Fruit fly (Drosophila melanogaster): Measurements from ENCODE around the gene EMC4.
A peak's percentile ranks its signal among the peaks of the same experiment; 100 is the strongest.

EMC4 gene

DNA sequence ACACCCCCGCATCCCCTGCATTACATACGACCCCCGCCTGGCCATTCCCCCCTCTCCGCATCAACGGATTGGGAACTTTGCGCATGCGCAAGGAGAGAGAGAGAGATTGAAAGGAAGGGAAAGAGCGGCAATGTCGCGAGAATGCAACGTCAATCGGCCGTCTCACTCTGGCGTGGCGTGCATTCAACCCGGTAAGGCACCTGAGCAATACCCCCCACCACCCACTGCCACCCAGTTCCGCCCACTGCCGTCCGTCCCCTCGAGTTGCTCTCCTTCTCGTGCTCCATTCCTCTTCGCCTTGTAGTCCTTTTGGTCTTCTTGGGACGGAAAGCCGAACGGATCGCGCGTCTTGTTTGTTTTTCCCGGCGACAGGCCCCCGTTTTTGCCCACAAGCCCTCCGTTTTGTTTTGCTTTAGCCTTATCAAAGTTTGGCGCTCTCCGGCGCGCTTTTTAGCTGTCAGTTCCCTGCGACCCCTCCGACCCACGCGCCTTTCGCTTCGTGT lies 28.3 kb downstream of the EMC4 start:
- TF ChIP-seq rn (GFP tag; IDR thresholded peaks at IDR 0.05) (peak; percentile 46; the same call in 1 of the 2 replicates), EcR (GFP tag; optimal IDR thresholded peaks at IDR 0.05) (peak; percentile 98), Ets98B (GFP tag; IDR thresholded peaks at IDR 0.05) (peak; percentile 47), CG10348 (GFP tag; IDR thresholded peaks at IDR 0.05) (no peak), fd96Ca (GFP tag; IDR thresholded peaks at IDR 0.05) (peak; percentile 56; the same call in 1 of the 3 replicates), CG4496 (GFP tag; IDR thresholded peaks at IDR 0.05) (peak; percentile 56), CG12605 (GFP tag; IDR thresholded peaks at IDR 0.05) (peak; percentile 7; the same call in 1 of the 2 replicates), CG15710 (tag; optimal IDR thresholded peaks at IDR 0.05) (peak; percentile 63), CG14655 (GFP tag; optimal IDR thresholded peaks at IDR 0.05) (peak; percentile 63), Pif1B (GFP tag; optimal IDR thresholded peaks at IDR 0.05) (peak; percentile 46), Snoo (tag; optimal IDR thresholded peaks at IDR 0.05) (peak; percentile 46), gl (tag; optimal IDR thresholded peaks at IDR 0.05) (peak; percentile 76), Pif1A (GFP tag; optimal IDR thresholded peaks at IDR 0.05) (peak; percentile 45), D1 (tag; optimal IDR thresholded peaks at IDR 0.05) (no peak), CG34367 (tag; optimal IDR thresholded peaks at IDR 0.05) (peak; percentile 37), CG8159 (tag; optimal IDR thresholded peaks at IDR 0.05) (peak; percentile 55), CG9948 (tag; optimal IDR thresholded peaks at IDR 0.05) (peak; percentile 33), CG13204 (GFP tag; optimal IDR thresholded peaks at IDR 0.05) (peak; percentile 97), CG17806 (tag; optimal IDR thresholded peaks at IDR 0.05) (peak; percentile 18), CG32121 (GFP tag; IDR thresholded peaks at IDR 0.05) (no peak; the same call in 1 of the 2 replicates), CG8301 (tag; optimal IDR thresholded peaks at IDR 0.05) (peak; percentile 39)

dm6 chr3L:22839243-22839642 lies 28.8 kb downstream of the EMC4 start:
- TF ChIP-seq EcR (GFP tag; optimal IDR thresholded peaks at IDR 0.05) (no peak), CG12605 (GFP tag; IDR thresholded peaks at IDR 0.05) (no peak), CG8159 (tag; optimal IDR thresholded peaks at IDR 0.05) (no peak), fd96Ca (GFP tag; IDR thresholded peaks at IDR 0.05) (no peak), CG32121 (GFP tag; IDR thresholded peaks at IDR 0.05) (no peak), rn (GFP tag; IDR thresholded peaks at IDR 0.05) (no peak), CG4496 (GFP tag; IDR thresholded peaks at IDR 0.05) (no peak), CG8301 (tag; optimal IDR thresholded peaks at IDR 0.05) (no peak), CG17806 (tag; optimal IDR thresholded peaks at IDR 0.05) (no peak), D1 (tag; optimal IDR thresholded peaks at IDR 0.05) (no peak), CG14655 (GFP tag; optimal IDR thresholded peaks at IDR 0.05) (no peak), CG9948 (tag; optimal IDR thresholded peaks at IDR 0.05) (no peak)

- TF ChIP-seq CG8159 (tag; optimal IDR thresholded peaks at IDR 0.05) (no peak), rn (GFP tag; IDR thresholded peaks at IDR 0.05) (no peak), CG34367 (tag; optimal IDR thresholded peaks at IDR 0.05) (no peak), D1 (tag; optimal IDR thresholded peaks at IDR 0.05) (no peak), gl (tag; optimal IDR thresholded peaks at IDR 0.05) (no peak), CG13204 (GFP tag; optimal IDR thresholded peaks at IDR 0.05) (no peak), CG14655 (GFP tag; optimal IDR thresholded peaks at IDR 0.05) (peak; percentile 9), CG9948 (tag; optimal IDR thresholded peaks at IDR 0.05) (no peak), CG4496 (GFP tag; IDR thresholded peaks at IDR 0.05) (peak; percentile 74; the same call in 1 of the 3 replicates), CG8301 (tag; optimal IDR thresholded peaks at IDR 0.05) (no peak), fd96Ca (GFP tag; IDR thresholded peaks at IDR 0.05) (peak; percentile 46; the same call in 2 of the 3 replicates), CG12605 (GFP tag; IDR thresholded peaks at IDR 0.05) (peak; percentile 57), Ets98B (GFP tag; IDR thresholded peaks at IDR 0.05) (peak; percentile 65), EcR (GFP tag; optimal IDR thresholded peaks at IDR 0.05) (peak; percentile 53), CG15710 (tag; optimal IDR thresholded peaks at IDR 0.05) (no peak), CG32121 (GFP tag; IDR thresholded peaks at IDR 0.05) (peak; percentile 62; the same call in 1 of the 2 replicates), CG10348 (GFP tag; IDR thresholded peaks at IDR 0.05) (no peak), Pif1B (GFP tag; optimal IDR thresholded peaks at IDR 0.05) (no peak), Snoo (tag; optimal IDR thresholded peaks at IDR 0.05) (no peak), Pif1A (GFP tag; optimal IDR thresholded peaks at IDR 0.05) (no peak), CG17806 (tag; optimal IDR thresholded peaks at IDR 0.05) (no peak)
These were observed 30.1 kb downstream of the EMC4 start for dm6 chr3L:22837651-22838614.

DNA sequence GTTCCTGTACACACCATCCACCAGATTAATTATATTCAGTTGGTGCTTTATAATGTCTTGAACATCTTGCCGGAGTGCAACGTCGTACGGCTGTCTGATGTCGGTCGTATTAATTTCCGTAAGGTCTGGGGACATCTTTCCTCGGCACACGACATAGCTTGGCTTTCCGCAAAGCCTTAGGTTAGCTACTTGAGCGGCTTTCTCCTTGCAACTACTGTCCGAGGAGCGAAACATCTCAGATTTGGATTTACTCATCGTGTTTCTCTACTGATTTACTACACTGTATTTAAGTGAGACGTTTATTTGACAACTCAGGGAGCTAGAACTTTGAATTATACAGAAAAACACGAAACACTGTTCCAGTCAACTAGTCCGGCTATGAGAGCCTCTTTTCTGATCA lies 31.3 kb downstream of the EMC4 start, which contains the start of the genes CG11226 and CG45428:
Gene CG11226 (plus strand): TSS at position 301 of the 400 bp plus-strand sequence.
Gene CG45428 (minus strand): TSS at position 303 of the 400 bp plus-strand sequence.
- TF ChIP-seq CG15710 (tag; optimal IDR thresholded peaks at IDR 0.05) (no peak), rn (GFP tag; IDR thresholded peaks at IDR 0.05) (no peak), CG14655 (GFP tag; optimal IDR thresholded peaks at IDR 0.05) (no peak)

DNA sequence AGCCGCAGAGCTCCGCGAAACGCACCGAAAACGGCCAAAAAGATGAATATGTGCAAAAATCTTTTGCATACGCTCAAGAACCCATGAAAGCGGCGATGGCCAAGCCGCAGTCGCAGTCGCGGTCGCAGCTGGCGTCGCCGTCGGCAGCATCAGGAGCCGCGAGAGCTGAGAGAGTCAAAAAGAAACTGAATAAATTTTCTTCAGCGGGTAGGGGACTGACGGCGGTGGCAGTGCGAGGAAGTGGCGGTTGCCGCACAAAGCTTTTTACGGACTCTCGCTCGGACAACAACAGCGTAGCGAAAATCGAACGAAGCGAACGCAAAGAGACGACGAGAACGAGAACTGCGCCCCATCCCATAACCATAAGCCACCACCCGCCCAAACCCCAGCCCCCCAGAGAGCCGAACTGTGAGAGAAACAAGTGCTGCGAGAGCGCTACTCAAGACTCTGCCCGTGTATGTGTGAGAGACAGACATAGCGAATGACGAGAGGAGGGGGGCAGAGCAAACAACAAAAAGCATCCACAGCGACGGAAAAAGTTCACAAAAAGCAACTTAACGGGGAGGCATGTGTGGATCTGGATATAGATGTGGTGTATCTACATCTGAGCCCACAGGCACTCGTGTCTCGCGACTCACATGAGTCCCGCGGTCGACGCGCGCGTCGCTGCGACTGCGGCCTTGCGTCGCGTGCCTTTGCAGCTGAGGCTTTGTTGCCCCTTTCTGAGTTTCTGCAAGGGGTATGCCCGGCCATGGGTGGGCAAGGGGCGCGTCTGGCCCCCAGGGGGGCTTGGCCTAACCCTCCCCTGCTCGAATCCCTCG lies 32.7 kb downstream of the EMC4 start, which contains the start of gene jim:
Gene jim (minus strand): TSS at position 51 of the 821 bp plus-strand sequence.
- peak; percentile 60; the same call in 1 of the 2 replicates for TF ChIP-seq CG32121 (GFP tag; IDR thresholded peaks at IDR 0.05)
- peak; percentile 68 for TF ChIP-seq Ets98B (GFP tag; IDR thresholded peaks at IDR 0.05)
- peak; percentile 23 for TF ChIP-seq CG8159 (tag; optimal IDR thresholded peaks at IDR 0.05)
- peak; percentile 92 for TF ChIP-seq CG13204 (GFP tag; optimal IDR thresholded peaks at IDR 0.05)
- TF ChIP-seq CG4496 (GFP tag; IDR thresholded peaks at IDR 0.05): no peak; the same call in 1 of the 3 replicates
- no peak for TF ChIP-seq D1 (tag; optimal IDR thresholded peaks at IDR 0.05)
- peak; percentile 33 for TF ChIP-seq CG8301 (tag; optimal IDR thresholded peaks at IDR 0.05)
- no peak for TF ChIP-seq rn (GFP tag; IDR thresholded peaks at IDR 0.05)
- peak; percentile 88 for TF ChIP-seq EcR (GFP tag; optimal IDR thresholded peaks at IDR 0.05)
- no peak for TF ChIP-seq CG9948 (tag; optimal IDR thresholded peaks at IDR 0.05)
- no peak for TF ChIP-seq Pif1A (GFP tag; optimal IDR thresholded peaks at IDR 0.05)
- no peak for TF ChIP-seq CG17806 (tag; optimal IDR thresholded peaks at IDR 0.05)
- TF ChIP-seq CG34367 (tag; optimal IDR thresholded peaks at IDR 0.05): peak; percentile 38
- TF ChIP-seq Snoo (tag; optimal IDR thresholded peaks at IDR 0.05): peak; percentile 67
- 0 out of 2 replicates have a peak, but pooled peaks have one; percentile 15 for TF ChIP-seq CG10348 (GFP tag; IDR thresholded peaks at IDR 0.05)
- peak; percentile 82; the same call in 2 of the 3 replicates for TF ChIP-seq fd96Ca (GFP tag; IDR thresholded peaks at IDR 0.05)
- peak; percentile 71 for TF ChIP-seq gl (tag; optimal IDR thresholded peaks at IDR 0.05)
- peak; percentile 56 for TF ChIP-seq Pif1B (GFP tag; optimal IDR thresholded peaks at IDR 0.05)
- peak; percentile 48 for TF ChIP-seq CG14655 (GFP tag; optimal IDR thresholded peaks at IDR 0.05)
- peak; percentile 44 for TF ChIP-seq CG15710 (tag; optimal IDR thresholded peaks at IDR 0.05)
- peak; percentile 80 for TF ChIP-seq CG12605 (GFP tag; IDR thresholded peaks at IDR 0.05)
